Fruit fly (Drosophila melanogaster): ENCODE measurements around the gene Slob.

- TF ChIP-seq pan (optimal IDR thresholded peaks at IDR 0.05) = no peak
- TF ChIP-seq psq (optimal IDR thresholded peaks at IDR 0.05) = no peak
- TF ChIP-seq EcR (GFP tag; optimal IDR thresholded peaks at IDR 0.05) = no peak
- no peak for TF ChIP-seq CG8478 (optimal IDR thresholded peaks at IDR 0.05)
Observed at dm6 chr2L:7722102-7722501, 47.2 kb upstream of the Slob start.

Data from whole organism.